Worm (Caenorhabditis elegans): Measurements from ENCODE around the gene best-9.

ce11 chrIV:6529832-6530231 is 30.7 kb upstream of the best-9 start:
- TF ChIP-seq ama-1 (optimal IDR thresholded peaks at IDR 0.05) (no peak), ets-7 (tag; optimal IDR thresholded peaks at IDR 0.05) (no peak), flt-1 (GFP tag; IDR thresholded peaks at IDR 0.05) (no peak), B0310.2 (tag; optimal IDR thresholded peaks at IDR 0.05) (no peak), ceh-36 (tag; optimal IDR thresholded peaks at IDR 0.05) (no peak), hmg-4 (GFP tag; optimal IDR thresholded peaks at IDR 0.05) (no peak), scrt-1 (GFP tag; IDR thresholded peaks at IDR 0.05) (no peak), sea-1 (GFP tag; conservative IDR thresholded peaks at IDR 0.05) (no peak)

All from whole organism, early embryonic.